Worm (Caenorhabditis elegans) whole organism, L2 larva: ENCODE data around the gene lab-2.

ENCODE experiments used
- F13H6.1 ChIP-seq: sonication (generic microtip); optimal IDR thresholded peaks from 2 replicates; lab custom pipeline; 2016; ENCODE audit warnings: missing genetic modification characterization, missing compliant biosample characterization
- R02D3.7 ChIP-seq: fragments of 150-350 bp; optimal IDR thresholded peaks from 2 replicates; lab custom pipeline; 2014; ENCODE audit warnings: missing biosample characterization, missing genetic modification characterization
- Y55F3AM.14 ChIP-seq: fragments of 200-800 bp; sonication (Bioruptor generic); optimal IDR thresholded peaks from 2 replicates; lab custom pipeline; 2018; ENCODE audit warnings: mild to moderate bottlenecking, missing genetic modification characterization, missing compliant biosample characterization
- ZK546.5 ChIP-seq: sonication (generic microtip); optimal IDR thresholded peaks from 2 replicates; lab custom pipeline; 2017; ENCODE audit warnings: missing biosample characterization, missing genetic modification characterization
- aly-2 ChIP-seq: fragments of 150-350 bp; optimal IDR thresholded peaks from 2 replicates; lab custom pipeline; 2014; ENCODE audit warnings: missing biosample characterization, missing genetic modification characterization
- ama-1 ChIP-seq: fragments of 150-350 bp; optimal IDR thresholded peaks from 2 replicates; lab custom pipeline; 2018; ENCODE audit warnings: inconsistent platforms
- blmp-1 ChIP-seq: sonication (generic microtip); optimal IDR thresholded peaks from 2 replicates; lab custom pipeline; 2017; ENCODE audit warnings: missing genetic modification characterization, mild to moderate bottlenecking, missing compliant biosample characterization, antibody characterized with exemption, moderate library complexity; ENCODE audit not compliant: insufficient read depth
- ceh-16 ChIP-seq: fragments of 150-350 bp; optimal IDR thresholded peaks from 2 replicates; lab custom pipeline; 2014; ENCODE audit warnings: missing biosample characterization, missing genetic modification characterization
- ceh-82 ChIP-seq: fragments of 150-350 bp; optimal IDR thresholded peaks from 2 replicates; lab custom pipeline; 2014; ENCODE audit warnings: missing biosample characterization, missing genetic modification characterization
- crh-2 ChIP-seq: sonication (generic microtip); optimal IDR thresholded peaks from 2 replicates; lab custom pipeline; 2017; ENCODE audit warnings: missing biosample characterization, missing genetic modification characterization
- dmd-4 ChIP-seq: sonication (generic microtip); optimal IDR thresholded peaks from 2 replicates; lab custom pipeline; 2017; ENCODE audit warnings: missing biosample characterization, missing genetic modification characterization
- egl-27 ChIP-seq: sonication (generic microtip); optimal IDR thresholded peaks from 3 replicates; lab custom pipeline; 2017; ENCODE audit warnings: missing biosample characterization, missing genetic modification reagents, missing genetic modification characterization
- elt-1 ChIP-seq: fragments of 150-350 bp; optimal IDR thresholded peaks from 2 replicates; lab custom pipeline; 2014; ENCODE audit warnings: missing biosample characterization, missing genetic modification characterization
- elt-3 ChIP-seq: sonication (generic microtip); optimal IDR thresholded peaks from 2 replicates; lab custom pipeline; 2017; ENCODE audit warnings: missing biosample characterization, missing genetic modification characterization
- fos-1 ChIP-seq: fragments of 150-350 bp; optimal IDR thresholded peaks from 2 replicates; lab custom pipeline; 2014; ENCODE audit warnings: missing biosample characterization, missing genetic modification characterization
- gmeb-1 ChIP-seq: fragments of 150-350 bp; optimal IDR thresholded peaks from 2 replicates; lab custom pipeline; 2014; ENCODE audit warnings: missing biosample characterization, missing genetic modification characterization
- lin-11 ChIP-seq: fragments of 150-350 bp; sonication (generic microtip); optimal IDR thresholded peaks from 2 replicates; lab custom pipeline; 2014; ENCODE audit warnings: missing biosample characterization, missing genetic modification characterization, inconsistent platforms, mixed read lengths
- lin-13 ChIP-seq: fragments of 150-350 bp; optimal IDR thresholded peaks from 2 replicates; lab custom pipeline; 2014; ENCODE audit warnings: missing biosample characterization, missing genetic modification reagents, missing genetic modification characterization
- lin-39 ChIP-seq: fragments of 150-350 bp; optimal IDR thresholded peaks from 2 replicates; lab custom pipeline; 2014; ENCODE audit warnings: missing biosample characterization, missing genetic modification reagents, missing genetic modification characterization
- lsy-2 ChIP-seq, 2 experiments: fragments of 150-350 bp in 1 of 2; sonication (generic microtip) in 1 of 2; optimal IDR thresholded peaks; 2 replicates each; lab custom pipeline; 2014 to 2017; ENCODE audit warnings: missing biosample characterization in 2 of 2, missing genetic modification characterization in 2 of 2
- mab-5 ChIP-seq: fragments of 150-350 bp; optimal IDR thresholded peaks from 2 replicates; lab custom pipeline; 2014; ENCODE audit warnings: missing biosample characterization, missing genetic modification characterization
- mbf-1 ChIP-seq: sonication (generic microtip); optimal IDR thresholded peaks from 2 replicates; lab custom pipeline; 2017; ENCODE audit warnings: missing biosample characterization, missing genetic modification characterization
- mdl-1 ChIP-seq, 2 experiments: fragments of 150-350 bp in 1 of 2; sonication (generic microtip) in 1 of 2; optimal IDR thresholded peaks; 2 replicates each; lab custom pipeline; 2017; ENCODE audit warnings: missing biosample characterization in 2 of 2, missing genetic modification characterization in 2 of 2
- nhr-10 ChIP-seq: sonication (generic microtip); optimal IDR thresholded peaks from 2 replicates; lab custom pipeline; 2017; ENCODE audit warnings: missing biosample characterization, missing genetic modification characterization
- nhr-11 ChIP-seq: fragments of 150-350 bp; optimal IDR thresholded peaks from 2 replicates; lab custom pipeline; 2014; ENCODE audit warnings: missing biosample characterization, missing genetic modification characterization
- nhr-12 ChIP-seq: fragments of 150-350 bp; optimal IDR thresholded peaks from 2 replicates; lab custom pipeline; 2014; ENCODE audit warnings: missing biosample characterization, missing genetic modification characterization
- nhr-129 ChIP-seq: fragments of 150-350 bp; optimal IDR thresholded peaks from 2 replicates; lab custom pipeline; 2014; ENCODE audit warnings: missing biosample characterization, missing genetic modification characterization
- nhr-21 ChIP-seq: fragments of 150-350 bp; optimal IDR thresholded peaks from 2 replicates; lab custom pipeline; 2014; ENCODE audit warnings: missing biosample characterization, missing genetic modification characterization
- nhr-23 ChIP-seq: fragments of 150-350 bp; optimal IDR thresholded peaks from 2 replicates; lab custom pipeline; 2014; ENCODE audit warnings: missing biosample characterization, missing genetic modification reagents, missing genetic modification characterization
- nhr-237 ChIP-seq: fragments of 150-350 bp; optimal IDR thresholded peaks from 2 replicates; lab custom pipeline; 2014; ENCODE audit warnings: missing biosample characterization, missing genetic modification characterization
- nhr-25 ChIP-seq: fragments of 150-350 bp; sonication (generic microtip); optimal IDR thresholded peaks from 3 replicates; lab custom pipeline; 2014; ENCODE audit warnings: missing biosample characterization, missing genetic modification characterization
- nhr-77 ChIP-seq: fragments of 150-350 bp; optimal IDR thresholded peaks from 2 replicates; lab custom pipeline; 2014; ENCODE audit warnings: missing biosample characterization, missing genetic modification characterization
- peb-1 ChIP-seq: fragments of 150-350 bp; optimal IDR thresholded peaks from 2 replicates; lab custom pipeline; 2014; ENCODE audit warnings: missing biosample characterization, missing genetic modification characterization
- sem-4 ChIP-seq: fragments of 150-350 bp; optimal IDR thresholded peaks from 2 replicates; lab custom pipeline; 2014; ENCODE audit warnings: missing biosample characterization, missing genetic modification reagents, missing genetic modification characterization
- skn-1 ChIP-seq: sonication (generic microtip); optimal IDR thresholded peaks from 2 replicates; lab custom pipeline; 2017; ENCODE audit warnings: missing biosample characterization, missing genetic modification characterization
- sma-3 ChIP-seq: sonication (generic microtip); optimal IDR thresholded peaks from 2 replicates; lab custom pipeline; 2016; ENCODE audit warnings: missing genetic modification reagents, missing genetic modification characterization, missing compliant biosample characterization
- sma-9 ChIP-seq, 2 experiments: fragments of 150-350 bp in 1 of 2; sonication (generic microtip) in 1 of 2; optimal IDR thresholded peaks; 2 replicates each; lab custom pipeline; 2014 to 2016; ENCODE audit warnings: missing genetic modification characterization in 2 of 2, mild to moderate bottlenecking in 1 of 2, missing biosample characterization in 1 of 2, missing compliant biosample characterization in 1 of 2, missing genetic modification reagents in 1 of 2, moderate library complexity in 1 of 2
- unc-55 ChIP-seq: fragments of 150-350 bp; sonication (generic microtip); optimal IDR thresholded peaks from 3 replicates; lab custom pipeline; 2014; ENCODE audit warnings: missing biosample characterization, missing genetic modification reagents, missing genetic modification characterization
- unc-62 ChIP-seq: fragments of 150-350 bp; optimal IDR thresholded peaks from 2 replicates; lab custom pipeline; 2014; ENCODE audit warnings: missing biosample characterization, missing genetic modification reagents, missing genetic modification characterization
- zag-1 ChIP-seq: fragments of 150-350 bp; optimal IDR thresholded peaks from 2 replicates; lab custom pipeline; 2014; ENCODE audit warnings: missing biosample characterization, missing genetic modification characterization
- ztf-1 ChIP-seq: fragments of 200-800 bp; sonication (Bioruptor generic); conservative IDR thresholded peaks from 2 replicates; pipeline ENCODE4 v1.3.6; 2022; ENCODE audit warnings: missing genetic modification characterization, missing compliant biosample characterization
- ztf-11 ChIP-seq: sonication (generic microtip); optimal IDR thresholded peaks from 2 replicates; lab custom pipeline; 2017; ENCODE audit warnings: missing biosample characterization, missing genetic modification characterization
- ztf-4 ChIP-seq: fragments of 150-350 bp; optimal IDR thresholded peaks from 2 replicates; lab custom pipeline; 2014; ENCODE audit warnings: missing biosample characterization, missing genetic modification characterization

lab-2 gene

ce11 chrIII:7329155-7329732 is at the start of gene lab-2:
Gene lab-2 (minus strand): TSS chrIII:7329607.
- TF ChIP-seq ama-1 (lab: Kevin White, UChicago) (peak; percentile 36), ceh-82 (tag; lab: Kevin White, UChicago) (no peak), sem-4 (tag; lab: Kevin White, UChicago) (no peak), nhr-25 (peak; percentile 48), Y55F3AM.14 (GFP tag; lab: Kevin White, UChicago) (no peak), ztf-1 (GFP tag; lab: Robert Waterston, UW) (no peak), crh-2 (peak; percentile 26), lsy-2 (tag; optimal IDR thresholded peaks at IDR 0.05; lab: Kevin White, UChicago) (peak in 1 of 2 experiments; percentile 29), nhr-21 (tag; lab: Kevin White, UChicago) (peak; percentile 30)

- TF ChIP-seq lsy-2 (tag; optimal IDR thresholded peaks at IDR 0.05; lab: Kevin White, UChicago), result no peak
- TF ChIP-seq nhr-77 (tag; lab: Kevin White, UChicago), result no peak
- no peak for TF ChIP-seq lin-13 (GFP tag; lab: Kevin White, UChicago)
- TF ChIP-seq elt-3 (tag; lab: Kevin White, UChicago), result no peak
- TF ChIP-seq nhr-12, result no peak
- TF ChIP-seq sma-9 (GFP tag; optimal IDR thresholded peaks at IDR 0.05; lab: Kevin White, UChicago), result no peak
- no peak for TF ChIP-seq sma-9 (tag; optimal IDR thresholded peaks at IDR 0.05; lab: Kevin White, UChicago)
- no peak for TF ChIP-seq ZK546.5 (tag; lab: Kevin White, UChicago)
- no peak for TF ChIP-seq skn-1 (tag; lab: Kevin White, UChicago)
- no peak for TF ChIP-seq gmeb-1 (tag; lab: Kevin White, UChicago)
- no peak for TF ChIP-seq ztf-4 (tag; lab: Kevin White, UChicago)
- TF ChIP-seq R02D3.7 (tag; lab: Kevin White, UChicago), result no peak
- TF ChIP-seq zag-1 (tag; lab: Kevin White, UChicago), result no peak
- TF ChIP-seq nhr-10 (tag; lab: Kevin White, UChicago), result no peak
- no peak for TF ChIP-seq sem-4 (tag; lab: Kevin White, UChicago)
- TF ChIP-seq nhr-11 (tag; lab: Kevin White, UChicago), result no peak
- TF ChIP-seq nhr-23 (tag; lab: Kevin White, UChicago), result no peak
- no peak for TF ChIP-seq lin-39
- no peak for TF ChIP-seq mab-5 (tag; lab: Kevin White, UChicago)
- TF ChIP-seq egl-27, result no peak
Observed at ce11 chrIII:7378945-7379344, 49.5 kb upstream of the lab-2 start, which contains the start of gene T20B12.7. Gene T20B12.7 (minus strand): TSS chrIII:7379045.

- TF ChIP-seq elt-1 (no peak), unc-62 (GFP tag; lab: Kevin White, UChicago) (no peak), peb-1 (tag; lab: Kevin White, UChicago) (no peak), nhr-129 (no peak), unc-55 (GFP tag; lab: Kevin White, UChicago) (no peak), dmd-4 (no peak), nhr-10 (tag; lab: Kevin White, UChicago) (no peak), nhr-21 (tag; lab: Kevin White, UChicago) (no peak), ama-1 (lab: Kevin White, UChicago) (no peak)
Observed at ce11 chrIII:7378522-7378921, 49.1 kb upstream of the lab-2 start.

ce11 chrIII:7376143-7376802 is 46.9 kb upstream of the lab-2 start:
- TF ChIP-seq ztf-4 (tag; lab: Kevin White, UChicago) (peak; percentile 89), elt-1 (no peak), R02D3.7 (tag; lab: Kevin White, UChicago) (no peak), mdl-1 (tag; optimal IDR thresholded peaks at IDR 0.05; lab: Kevin White, UChicago) (peak; percentile 92 to 96), ama-1 (lab: Kevin White, UChicago) (peak; percentile 59), nhr-237 (tag; lab: Kevin White, UChicago) (no peak), fos-1 (tag; lab: Kevin White, UChicago) (peak; percentile 75), lin-13 (GFP tag; lab: Kevin White, UChicago) (peak; percentile 17), lin-11 (tag; lab: Kevin White, UChicago) (no peak), peb-1 (tag; lab: Kevin White, UChicago) (no peak), blmp-1 (peak; percentile 75), unc-55 (GFP tag; lab: Kevin White, UChicago) (peak; percentile 52), ceh-16 (tag; lab: Kevin White, UChicago) (no peak), ztf-1 (GFP tag; lab: Robert Waterston, UW) (no peak), nhr-77 (tag; lab: Kevin White, UChicago) (no peak), mab-5 (tag; lab: Kevin White, UChicago) (no peak), crh-2 (peak; percentile 92), mbf-1 (no peak), aly-2 (tag; lab: Kevin White, UChicago) (no peak), lsy-2 (tag; optimal IDR thresholded peaks at IDR 0.05; lab: Kevin White, UChicago) (peak; percentile 33 to 76), gmeb-1 (tag; lab: Kevin White, UChicago) (peak; percentile 69), elt-3 (tag; lab: Kevin White, UChicago) (no peak), nhr-23 (tag; lab: Kevin White, UChicago) (no peak), ztf-11 (tag; lab: Kevin White, UChicago) (no peak), skn-1 (tag; lab: Kevin White, UChicago) (peak; percentile 16), sma-3 (GFP tag; lab: Kevin White, UChicago) (peak; percentile 95), Y55F3AM.14 (GFP tag; lab: Kevin White, UChicago) (peak; percentile 66), ceh-82 (tag; lab: Kevin White, UChicago) (no peak), nhr-11 (tag; lab: Kevin White, UChicago) (no peak), F13H6.1 (tag; lab: Kevin White, UChicago) (peak; percentile 58)
